Worm (Caenorhabditis elegans) whole organism, late embryonic: ENCODE results near the gene F32D1.7.

Source experiments
- ahr-1 ChIP-seq: sonication (generic microtip); optimal IDR thresholded peaks from 2 replicates; lab custom pipeline; 2016; ENCODE audit warnings: missing genetic modification characterization, missing compliant biosample characterization
- ceh-19 ChIP-seq: fragments of 200-800 bp; sonication (Bioruptor generic); optimal IDR thresholded peaks from 2 replicates; lab custom pipeline; 2018; ENCODE audit warnings: mild to moderate bottlenecking, missing genetic modification characterization, missing compliant biosample characterization
- ceh-31 ChIP-seq: sonication (generic microtip); optimal IDR thresholded peaks from 2 replicates; lab custom pipeline; 2016; ENCODE audit warnings: missing genetic modification characterization, missing compliant biosample characterization
- fkh-10 ChIP-seq: fragments of 150-350 bp; optimal IDR thresholded peaks from 2 replicates; lab custom pipeline; 2014; ENCODE audit warnings: missing biosample characterization, missing genetic modification reagents, missing genetic modification characterization
- sox-4 ChIP-seq: sonication (generic microtip); optimal IDR thresholded peaks from 2 replicates; lab custom pipeline; 2017; ENCODE audit warnings: mild to moderate bottlenecking, missing genetic modification characterization, inconsistent platforms, missing compliant biosample characterization

ce11 chrV:4382298-4382697 lies 6.3 kb upstream of the F32D1.7 start, which contains the start of gene F13A2.1:
- TF ChIP-seq sox-4 (tag; lab: Kevin White, UChicago) (no peak), ahr-1 (tag; lab: Kevin White, UChicago) (no peak), ceh-31 (tag; lab: Kevin White, UChicago) (no peak), ceh-19 (GFP tag; lab: Kevin White, UChicago) (no peak), fkh-10 (GFP tag; lab: Kevin White, UChicago) (no peak)
